Fruit fly (Drosophila melanogaster) whole organism, prepupa: Measurements from ENCODE around the gene Taf7.
A peak's percentile ranks its signal among the peaks of the same experiment; 100 is the strongest.

Source experiments
- Blimp-1 ChIP-seq: fragments of 200-800 bp; sonication (Bioruptor generic); optimal IDR thresholded peaks from 3 replicates; lab custom pipeline; 2017; ENCODE audit warnings: missing biosample characterization, missing genetic modification characterization, mild to moderate bottlenecking, moderate library complexity, missing genetic modification reagents
- CG10631 ChIP-seq: fragments of 200-800 bp; sonication (Bioruptor generic); optimal IDR thresholded peaks from 2 replicates; lab custom pipeline; 2016; ENCODE audit warnings: missing biosample characterization, missing genetic modification characterization
- CG10669 ChIP-seq: fragments of 200-800 bp; sonication (Bioruptor generic); optimal IDR thresholded peaks from 3 replicates; lab custom pipeline; 2018; ENCODE audit warnings: missing biosample characterization, mild to moderate bottlenecking, missing genetic modification characterization, moderate library complexity
- CG11294 ChIP-seq: fragments of 200-800 bp; sonication (Bioruptor generic); IDR thresholded peaks from 2 replicates; pipeline ENCODE4 v1.3.6; 2022; ENCODE audit warnings: missing biosample characterization, missing genetic modification characterization
- CG11762 ChIP-seq: fragments of 200-800 bp; sonication (Bioruptor generic); optimal IDR thresholded peaks from 3 replicates; lab custom pipeline; 2016; ENCODE audit warnings: missing biosample characterization, missing genetic modification characterization; ENCODE audit not compliant: insufficient read depth
- CG11902 ChIP-seq: fragments of 200-800 bp; sonication (Bioruptor generic); optimal IDR thresholded peaks from 3 replicates; lab custom pipeline; 2016; ENCODE audit warnings: missing biosample characterization, missing genetic modification characterization
- CG15336 ChIP-seq: fragments of 200-800 bp; sonication (Bioruptor generic); IDR thresholded peaks from 2 replicates; pipeline ENCODE4 v1.3.6; 2022; ENCODE audit warnings: missing biosample characterization, missing genetic modification characterization
- CG1621 ChIP-seq: fragments of 200-800 bp; sonication (Bioruptor generic); optimal IDR thresholded peaks from 3 replicates; lab custom pipeline; 2018; ENCODE audit warnings: missing biosample characterization, mild to moderate bottlenecking, missing genetic modification characterization
- CG16779 ChIP-seq: fragments of 200-800 bp; sonication (Bioruptor generic); optimal IDR thresholded peaks from 3 replicates; lab custom pipeline; 2017; ENCODE audit warnings: missing biosample characterization, mild to moderate bottlenecking, missing genetic modification characterization
- CG3032 ChIP-seq: fragments of 200-800 bp; optimal IDR thresholded peaks from 2 replicates; lab custom pipeline; 2019; ENCODE audit warnings: missing biosample characterization, mild to moderate bottlenecking, missing genetic modification characterization, moderate library complexity
- CG31627 ChIP-seq: fragments of 200-800 bp; sonication (Bioruptor generic); optimal IDR thresholded peaks from 3 replicates; lab custom pipeline; 2016; ENCODE audit warnings: missing biosample characterization, missing genetic modification characterization
- CG32006 ChIP-seq: fragments of 200-800 bp; sonication (Bioruptor generic); optimal IDR thresholded peaks from 3 replicates; lab custom pipeline; 2017; ENCODE audit warnings: missing biosample characterization, mild to moderate bottlenecking, missing genetic modification characterization
- CG34406 ChIP-seq: fragments of 200-800 bp; sonication (Bioruptor generic); optimal IDR thresholded peaks from 3 replicates; lab custom pipeline; 2016; ENCODE audit warnings: missing biosample characterization, missing genetic modification characterization
- CG3919 ChIP-seq: fragments of 200-800 bp; sonication (Bioruptor generic); optimal IDR thresholded peaks from 3 replicates; lab custom pipeline; 2016; ENCODE audit warnings: missing biosample characterization, missing genetic modification characterization
- CG4318 ChIP-seq: fragments of 200-800 bp; sonication (Bioruptor generic); optimal IDR thresholded peaks from 3 replicates; lab custom pipeline; 2017; ENCODE audit warnings: missing biosample characterization, mild to moderate bottlenecking, missing genetic modification characterization
- CG6163 ChIP-seq: fragments of 200-800 bp; sonication (Bioruptor generic); IDR thresholded peaks from 3 replicates; pipeline ENCODE4 v1.3.6; 2022; ENCODE audit warnings: missing biosample characterization, missing genetic modification characterization
- CG6276 ChIP-seq: fragments of 200-800 bp; sonication (Bioruptor generic); optimal IDR thresholded peaks from 2 replicates; lab custom pipeline; 2017; ENCODE audit warnings: missing biosample characterization, mild to moderate bottlenecking, missing genetic modification characterization
- CG6792 ChIP-seq: fragments of 200-800 bp; sonication (Bioruptor generic); optimal IDR thresholded peaks from 3 replicates; lab custom pipeline; 2016; ENCODE audit warnings: missing biosample characterization, missing genetic modification characterization
- CG6854 ChIP-seq: fragments of 200-800 bp; sonication (Bioruptor generic); optimal IDR thresholded peaks from 2 replicates; lab custom pipeline; 2017; ENCODE audit warnings: missing biosample characterization, mild to moderate bottlenecking, missing genetic modification characterization
- CG7368 ChIP-seq: fragments of 200-800 bp; sonication (Bioruptor generic); optimal IDR thresholded peaks from 3 replicates; lab custom pipeline; 2016; ENCODE audit warnings: missing biosample characterization, missing genetic modification characterization
- CG8119 ChIP-seq: fragments of 200-800 bp; sonication (Bioruptor generic); IDR thresholded peaks from 3 replicates; pipeline ENCODE4 v1.3.6; 2022; ENCODE audit warnings: missing biosample characterization, missing genetic modification characterization
- CG8632 ChIP-seq: fragments of 200-800 bp; sonication (Bioruptor generic); optimal IDR thresholded peaks from 3 replicates; lab custom pipeline; 2016; ENCODE audit warnings: missing biosample characterization, missing genetic modification characterization
- CG9139 ChIP-seq: fragments of 200-800 bp; sonication (Bioruptor generic); optimal IDR thresholded peaks from 3 replicates; lab custom pipeline; 2017; ENCODE audit warnings: missing biosample characterization, mild to moderate bottlenecking, missing genetic modification characterization
- Eip75B ChIP-seq: fragments of 200-800 bp; sonication (Bioruptor generic); optimal IDR thresholded peaks from 3 replicates; lab custom pipeline; 2016; ENCODE audit warnings: missing biosample characterization, missing genetic modification characterization
- Eip93F ChIP-seq: fragments of 200-800 bp; sonication (Bioruptor generic); optimal IDR thresholded peaks from 2 replicates; lab custom pipeline; 2016; ENCODE audit warnings: missing biosample characterization, mild to moderate bottlenecking, missing genetic modification characterization
- Ets21C ChIP-seq: fragments of 200-800 bp; sonication (Bioruptor generic); optimal IDR thresholded peaks from 3 replicates; lab custom pipeline; 2016; ENCODE audit warnings: missing biosample characterization, missing genetic modification characterization
- Ets96B ChIP-seq: fragments of 200-800 bp; optimal IDR thresholded peaks from 2 replicates; lab custom pipeline; 2019; ENCODE audit warnings: missing biosample characterization, mild to moderate bottlenecking, missing genetic modification characterization, moderate library complexity
- Gug ChIP-seq: fragments of 200-800 bp; sonication (Bioruptor generic); IDR thresholded peaks from 2 replicates; pipeline ENCODE4 v1.3.6; 2022; ENCODE audit warnings: missing biosample characterization, missing genetic modification characterization
- Hr38 ChIP-seq: sonication (Bioruptor generic); optimal IDR thresholded peaks from 2 replicates; lab custom pipeline; 2016; ENCODE audit warnings: missing biosample characterization, missing genetic modification characterization
- Hr4 ChIP-seq: fragments of 200-800 bp; sonication (Bioruptor generic); optimal IDR thresholded peaks from 3 replicates; lab custom pipeline; 2016; ENCODE audit warnings: missing biosample characterization, missing genetic modification characterization
- Lpt ChIP-seq: fragments of 200-800 bp; sonication (Bioruptor generic); optimal IDR thresholded peaks from 3 replicates; lab custom pipeline; 2016; ENCODE audit warnings: missing biosample characterization, missing genetic modification characterization
- Met ChIP-seq: fragments of 200-800 bp; sonication (Bioruptor generic); optimal IDR thresholded peaks from 3 replicates; lab custom pipeline; 2016; ENCODE audit warnings: missing biosample characterization, missing genetic modification characterization
- OdsH ChIP-seq: fragments of 200-800 bp; sonication (Bioruptor generic); optimal IDR thresholded peaks from 3 replicates; lab custom pipeline; 2016; ENCODE audit warnings: missing biosample characterization, missing genetic modification characterization
- Smox ChIP-seq: fragments of 200-800 bp; sonication (Bioruptor generic); optimal IDR thresholded peaks from 3 replicates; lab custom pipeline; 2016; ENCODE audit warnings: missing biosample characterization, missing genetic modification characterization
- Sox102F ChIP-seq: fragments of 200-800 bp; sonication (Bioruptor generic); optimal IDR thresholded peaks from 2 replicates; lab custom pipeline; 2016; ENCODE audit warnings: missing biosample characterization, mild to moderate bottlenecking, missing genetic modification characterization
- Sox14 ChIP-seq: fragments of 200-800 bp; sonication (Bioruptor generic); optimal IDR thresholded peaks from 3 replicates; lab custom pipeline; 2016; ENCODE audit warnings: missing biosample characterization, missing genetic modification characterization
- Sox15 ChIP-seq: fragments of 200-800 bp; sonication (Bioruptor generic); optimal IDR thresholded peaks from 3 replicates; lab custom pipeline; 2016; ENCODE audit warnings: missing biosample characterization, missing genetic modification characterization
- achi ChIP-seq: fragments of 200-800 bp; sonication (Bioruptor generic); optimal IDR thresholded peaks from 3 replicates; lab custom pipeline; 2016; ENCODE audit warnings: missing biosample characterization, missing genetic modification characterization
- acj6 ChIP-seq: fragments of 200-800 bp; sonication (Bioruptor generic); optimal IDR thresholded peaks from 3 replicates; lab custom pipeline; 2016; ENCODE audit warnings: missing biosample characterization, missing genetic modification characterization
- cyc ChIP-seq: fragments of 200-800 bp; sonication (Bioruptor generic); optimal IDR thresholded peaks from 3 replicates; lab custom pipeline; 2016; ENCODE audit warnings: missing biosample characterization, missing genetic modification characterization
- dac ChIP-seq: fragments of 200-800 bp; sonication (Bioruptor generic); optimal IDR thresholded peaks from 2 replicates; lab custom pipeline; 2017; ENCODE audit warnings: missing biosample characterization, mild to moderate bottlenecking, missing genetic modification characterization
- dsx ChIP-seq: fragments of 200-800 bp; optimal IDR thresholded peaks from 3 replicates; lab custom pipeline; 2019; ENCODE audit warnings: missing biosample characterization, mild to moderate bottlenecking, missing genetic modification characterization, moderate library complexity; ENCODE audit not compliant: poor library complexity, severe bottlenecking
- eg ChIP-seq: fragments of 200-800 bp; sonication (Bioruptor generic); IDR thresholded peaks from 3 replicates; pipeline ENCODE4 v1.3.6; 2022; ENCODE audit warnings: missing biosample characterization, missing genetic modification characterization
- esn ChIP-seq: fragments of 200-800 bp; sonication (Bioruptor generic); optimal IDR thresholded peaks from 2 replicates; lab custom pipeline; 2016; ENCODE audit warnings: missing biosample characterization, mild to moderate bottlenecking, missing genetic modification characterization, moderate library complexity
- fkh ChIP-seq: fragments of 200-800 bp; sonication (Bioruptor generic); optimal IDR thresholded peaks from 3 replicates; lab custom pipeline; 2017; ENCODE audit warnings: missing biosample characterization, mild to moderate bottlenecking, missing genetic modification characterization, moderate library complexity
- lz ChIP-seq: fragments of 200-800 bp; sonication (Bioruptor generic); optimal IDR thresholded peaks from 3 replicates; lab custom pipeline; 2016; ENCODE audit warnings: missing biosample characterization, missing genetic modification characterization
- net ChIP-seq: fragments of 200-800 bp; sonication (Bioruptor generic); optimal IDR thresholded peaks from 3 replicates; lab custom pipeline; 2016; ENCODE audit warnings: missing biosample characterization, missing genetic modification characterization
- pdm3 ChIP-seq: fragments of 200-800 bp; sonication (Bioruptor generic); optimal IDR thresholded peaks from 3 replicates; lab custom pipeline; 2016; ENCODE audit warnings: missing biosample characterization, missing genetic modification characterization
- salr ChIP-seq, 2 experiments: fragments of 200-800 bp; sonication (Bioruptor generic); optimal IDR thresholded peaks; 3 replicates each; lab custom pipeline; 2016 to 2018; ENCODE audit warnings: missing biosample characterization in 2 of 2, missing genetic modification characterization in 2 of 2, mild to moderate bottlenecking in 1 of 2
- spab ChIP-seq: fragments of 200-800 bp; sonication (Bioruptor generic); optimal IDR thresholded peaks from 2 replicates; lab custom pipeline; 2017; ENCODE audit warnings: missing biosample characterization, mild to moderate bottlenecking, missing genetic modification characterization, missing genetic modification reagents
- svp ChIP-seq: fragments of 200-800 bp; sonication (Bioruptor generic); peaks from one replicate; lab custom pipeline; 2016; ENCODE audit warnings: missing biosample characterization, missing genetic modification characterization
- topi ChIP-seq: fragments of 200-800 bp; sonication (Bioruptor generic); optimal IDR thresholded peaks from 3 replicates; lab custom pipeline; 2016; ENCODE audit warnings: missing biosample characterization, missing genetic modification characterization
- vri ChIP-seq: fragments of 200-800 bp; sonication (Bioruptor generic); optimal IDR thresholded peaks from 3 replicates; lab custom pipeline; 2016; ENCODE audit warnings: missing biosample characterization, mild to moderate bottlenecking, missing genetic modification characterization

Taf7 gene

DNA sequence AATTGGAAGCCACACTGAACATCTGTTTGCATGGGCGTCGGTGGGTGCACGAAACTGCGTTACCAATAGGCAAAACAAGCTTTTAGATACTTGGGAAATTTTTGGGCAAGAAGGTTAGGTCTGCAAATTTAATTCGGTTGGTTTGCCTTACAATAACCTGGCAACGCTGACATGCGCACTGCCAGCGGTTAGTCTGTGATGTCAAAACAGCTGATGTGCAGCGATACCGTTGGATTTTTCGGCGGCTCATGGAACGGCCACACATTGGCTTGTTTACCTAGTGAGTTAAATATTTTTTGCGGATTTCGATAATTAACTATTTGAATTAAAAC lies 20.3 kb upstream of the Taf7 start, which contains the start of gene ArgRS-m:
Gene ArgRS-m, plus strand, starts transcription at position 187 of the 332 bp plus-strand sequence.
- TF ChIP-seq CG6163 (GFP tag; lab: Robert Waterston, UW): peak; percentile 75
- peak; percentile 73 for TF ChIP-seq esn (GFP tag; lab: Kevin White, UChicago)
- peak; percentile 83 for TF ChIP-seq svp (GFP tag; lab: Kevin White, UChicago)
- TF ChIP-seq pdm3 (GFP tag; lab: Kevin White, UChicago): peak; percentile 67
- TF ChIP-seq CG16779 (tag; lab: Kevin White, UChicago): no peak
- TF ChIP-seq salr (GFP tag; optimal IDR thresholded peaks at IDR 0.05; lab: Kevin White, UChicago): peak in 1 of 2 experiments; percentile 13
- peak; percentile 80 for TF ChIP-seq Sox14 (GFP tag; lab: Kevin White, UChicago)
- TF ChIP-seq Ets21C (GFP tag; lab: Kevin White, UChicago): peak; percentile 41
- no peak for TF ChIP-seq Lpt (GFP tag; lab: Kevin White, UChicago)
- TF ChIP-seq Eip75B (GFP tag; lab: Kevin White, UChicago): peak; percentile 67
- TF ChIP-seq cyc (GFP tag; lab: Kevin White, UChicago): peak; percentile 50
- no peak for TF ChIP-seq CG11762
- TF ChIP-seq vri (GFP tag; lab: Kevin White, UChicago): peak; percentile 16
- peak; percentile 74 for TF ChIP-seq CG15336 (GFP tag; lab: Robert Waterston, UW)
- no peak for TF ChIP-seq Gug (GFP tag; lab: Robert Waterston, UW)
- peak; percentile 69 for TF ChIP-seq eg
- TF ChIP-seq CG32006 (GFP tag; lab: Kevin White, UChicago): peak; percentile 64
- TF ChIP-seq CG6854 (GFP tag; lab: Kevin White, UChicago): no peak
- peak; percentile 70 for TF ChIP-seq OdsH (GFP tag; lab: Kevin White, UChicago)
- TF ChIP-seq lz (GFP tag; lab: Kevin White, UChicago): peak; percentile 66
- TF ChIP-seq Met (GFP tag; lab: Kevin White, UChicago): peak; percentile 67
- no peak for TF ChIP-seq CG6276 (GFP tag; lab: Kevin White, UChicago)
- TF ChIP-seq Hr38 (GFP tag; lab: Kevin White, UChicago): no peak
- no peak for TF ChIP-seq Eip93F (GFP tag; lab: Kevin White, UChicago)
- TF ChIP-seq dsx (GFP tag; lab: Kevin White, UChicago): no peak
- peak; percentile 22 for TF ChIP-seq CG8632
- no peak for TF ChIP-seq spab
- TF ChIP-seq topi (GFP tag; lab: Kevin White, UChicago): peak; percentile 59
- TF ChIP-seq CG3919 (GFP tag; lab: Kevin White, UChicago): peak; percentile 61
- TF ChIP-seq CG11294 (GFP tag; lab: Robert Waterston, UW): peak; percentile 30; the same call in 1 of the 2 replicates
- peak; percentile 63 for TF ChIP-seq CG7368 (GFP tag; lab: Kevin White, UChicago)
- TF ChIP-seq achi: peak; percentile 59
- TF ChIP-seq CG11902: peak; percentile 15
- peak; percentile 60 for TF ChIP-seq Smox
- peak; percentile 39; the same call in 1 of the 3 replicates for TF ChIP-seq CG8119 (GFP tag; lab: Robert Waterston, UW)
- peak; percentile 19 for TF ChIP-seq CG1621 (tag; lab: Kevin White, UChicago)
- TF ChIP-seq Ets96B (tag; lab: Kevin White, UChicago): peak; percentile 11
- TF ChIP-seq CG4318 (GFP tag; lab: Kevin White, UChicago): peak; percentile 10
- TF ChIP-seq Sox15 (GFP tag; lab: Kevin White, UChicago): peak; percentile 61
- no peak for TF ChIP-seq CG9139 (GFP tag; lab: Kevin White, UChicago)
- TF ChIP-seq CG10631 (GFP tag; lab: Kevin White, UChicago): peak; percentile 71
- TF ChIP-seq fkh (GFP tag; lab: Kevin White, UChicago): peak; percentile 96
- TF ChIP-seq Hr4 (GFP tag; lab: Kevin White, UChicago): peak; percentile 79
- peak; percentile 30 for TF ChIP-seq CG3032 (tag; lab: Kevin White, UChicago)
- peak; percentile 19 for TF ChIP-seq dac (GFP tag; lab: Kevin White, UChicago)
- peak; percentile 53 for TF ChIP-seq CG34406 (GFP tag; lab: Kevin White, UChicago)
- no peak for TF ChIP-seq CG6792 (GFP tag; lab: Kevin White, UChicago)
- peak; percentile 15 for TF ChIP-seq CG10669 (GFP tag; lab: Kevin White, UChicago)
- TF ChIP-seq net: peak; percentile 48
- no peak for TF ChIP-seq Blimp-1 (GFP tag; lab: Kevin White, UChicago)
- peak; percentile 12 for TF ChIP-seq Sox102F (GFP tag; lab: Kevin White, UChicago)
- peak; percentile 72 for TF ChIP-seq CG31627 (GFP tag; lab: Kevin White, UChicago)
- peak; percentile 72 for TF ChIP-seq acj6 (GFP tag; lab: Kevin White, UChicago)
